Worm (Caenorhabditis elegans) whole organism, L4/young adult: ENCODE data around the gene cutl-23.

ENCODE experiments used
- W03F9.2 ChIP-seq: fragments of 150-350 bp; optimal IDR thresholded peaks from 2 replicates; lab custom pipeline; 2014; ENCODE audit warnings: missing biosample characterization, missing genetic modification characterization
- dao-5 ChIP-seq: sonication (generic microtip); optimal IDR thresholded peaks from 2 replicates; lab custom pipeline; 2016; ENCODE audit warnings: missing genotype, missing genetic modification characterization, moderate library complexity, missing compliant biosample characterization
- him-1 ChIP-seq: sonication (generic microtip); optimal IDR thresholded peaks from 2 replicates; lab custom pipeline; 2016; ENCODE audit warnings: missing genotype, missing genetic modification reagents, missing genetic modification characterization, missing compliant biosample characterization

- no peak for TF ChIP-seq him-1 (tag; lab: Kevin White, UChicago)
- TF ChIP-seq W03F9.2 = no peak
- no peak for TF ChIP-seq dao-5 (tag; lab: Kevin White, UChicago)
Measured at ce11 chrIII:5812672-5813071, 42.7 kb downstream of the cutl-23 start.
